Fruit fly (Drosophila melanogaster) whole organism, embryonic: ENCODE data around the gene Nin.
A peak's percentile ranks its signal among the peaks of the same experiment; 100 is the strongest.

ENCODE experiments used
- Antp ChIP-seq: fragments of 200-800 bp; sonication (Bioruptor generic); optimal IDR thresholded peaks from 3 replicates; lab custom pipeline; 2016; ENCODE audit warnings: missing biosample characterization, missing genetic modification characterization
- Asciz ChIP-seq: fragments of 200-800 bp; sonication (Bioruptor generic); optimal IDR thresholded peaks from 2 replicates; lab custom pipeline; 2017; ENCODE audit warnings: missing biosample characterization, mild to moderate bottlenecking, missing genetic modification characterization, missing genetic modification reagents
- CG10321 ChIP-seq: fragments of 200-800 bp; sonication (Bioruptor generic); IDR thresholded peaks from 2 replicates; pipeline ENCODE4 v1.3.6; 2022; ENCODE audit warnings: missing biosample characterization, missing genetic modification characterization
- CG10462 ChIP-seq: fragments of 200-800 bp; sonication (Bioruptor generic); optimal IDR thresholded peaks from 2 replicates; lab custom pipeline; 2016; ENCODE audit warnings: missing biosample characterization, missing genetic modification characterization
- CG12659 ChIP-seq: fragments of 200-800 bp; sonication (Bioruptor generic); optimal IDR thresholded peaks from 3 replicates; lab custom pipeline; 2017; ENCODE audit warnings: mild to moderate bottlenecking, missing biosample characterization, missing genetic modification reagents, missing genetic modification characterization
- CG14860 ChIP-seq: fragments of 200-800 bp; sonication (Bioruptor generic); IDR thresholded peaks from 3 replicates; pipeline ENCODE4 v1.3.6; 2022; ENCODE audit warnings: missing biosample characterization, missing genetic modification characterization; ENCODE audit not compliant: partially characterized antibody
- CG15601 ChIP-seq: fragments of 200-800 bp; sonication (Bioruptor generic); optimal IDR thresholded peaks from 3 replicates; lab custom pipeline; 2019; ENCODE audit warnings: missing biosample characterization, mild to moderate bottlenecking, missing genetic modification characterization, moderate library complexity
- CG1603 ChIP-seq: fragments of 200-800 bp; sonication (Bioruptor generic); optimal IDR thresholded peaks from 2 replicates; lab custom pipeline; 2019; ENCODE audit warnings: missing biosample characterization, mild to moderate bottlenecking, missing genetic modification characterization, moderate library complexity
- CG17385 ChIP-seq: fragments of 200-800 bp; sonication (Bioruptor generic); optimal IDR thresholded peaks from 3 replicates; lab custom pipeline; 2018; ENCODE audit warnings: missing biosample characterization, mild to moderate bottlenecking, missing genetic modification characterization
- CG17568 ChIP-seq: fragments of 200-800 bp; sonication (Bioruptor generic); optimal IDR thresholded peaks from 2 replicates; lab custom pipeline; 2018; ENCODE audit warnings: missing biosample characterization, mild to moderate bottlenecking, missing genetic modification characterization, moderate library complexity
- CG17612 ChIP-seq: fragments of 200-800 bp; sonication (Bioruptor generic); IDR thresholded peaks from 2 replicates; pipeline ENCODE4 v1.3.6; 2022; ENCODE audit warnings: missing biosample characterization, missing genetic modification characterization
- CG1792 ChIP-seq: fragments of 200-800 bp; sonication (Bioruptor generic); optimal IDR thresholded peaks from 2 replicates; lab custom pipeline; 2016; ENCODE audit warnings: missing biosample characterization, missing genetic modification characterization
- CG18764 ChIP-seq: fragments of 200-800 bp; sonication (Bioruptor generic); optimal IDR thresholded peaks from 3 replicates; lab custom pipeline; 2016; ENCODE audit warnings: missing biosample characterization, missing genetic modification characterization
- CG2199 ChIP-seq: fragments of 200-800 bp; sonication (Bioruptor generic); IDR thresholded peaks from 3 replicates; pipeline ENCODE4 v1.3.6; 2022; ENCODE audit warnings: missing biosample characterization, missing genetic modification characterization
- CG30020 ChIP-seq: fragments of 200-800 bp; optimal IDR thresholded peaks from 2 replicates; lab custom pipeline; 2019; ENCODE audit warnings: missing biosample characterization, mild to moderate bottlenecking, missing genetic modification characterization, moderate library complexity
- CG3065 ChIP-seq: fragments of 200-800 bp; sonication (Bioruptor generic); optimal IDR thresholded peaks from 2 replicates; lab custom pipeline; 2016; ENCODE audit warnings: missing biosample characterization, missing genetic modification characterization
- CG42726 ChIP-seq: fragments of 200-800 bp; sonication (Bioruptor generic); IDR thresholded peaks from 2 replicates; pipeline ENCODE4 v1.3.6; 2022; ENCODE audit warnings: missing biosample characterization, missing genetic modification characterization; ENCODE audit not compliant: partially characterized antibody
- CG4707 ChIP-seq: fragments of 200-800 bp; sonication (Bioruptor generic); optimal IDR thresholded peaks from 2 replicates; lab custom pipeline; 2018; ENCODE audit warnings: missing biosample characterization, mild to moderate bottlenecking, missing genetic modification characterization, moderate library complexity
- CG4820 ChIP-seq: fragments of 200-800 bp; sonication (Bioruptor generic); optimal IDR thresholded peaks from 3 replicates; lab custom pipeline; 2016; ENCODE audit warnings: missing biosample characterization, missing genetic modification characterization
- CG5953 ChIP-seq: fragments of 200-800 bp; sonication (Bioruptor generic); IDR thresholded peaks from 2 replicates; pipeline ENCODE4 v1.3.6; 2022; ENCODE audit warnings: missing biosample characterization, missing genetic modification characterization
- CG6175 ChIP-seq: fragments of 200-800 bp; sonication (Bioruptor generic); IDR thresholded peaks from 3 replicates; pipeline ENCODE4 v1.3.6; 2022; ENCODE audit warnings: missing biosample characterization, missing genetic modification characterization
- CG6254 ChIP-seq: fragments of 200-800 bp; sonication (Bioruptor generic); optimal IDR thresholded peaks from 3 replicates; lab custom pipeline; 2017; ENCODE audit warnings: mild to moderate bottlenecking, missing biosample characterization, missing genetic modification reagents, missing genetic modification characterization
- CG6765 ChIP-seq: fragments of 200-800 bp; sonication (Bioruptor generic); optimal IDR thresholded peaks from 3 replicates; lab custom pipeline; 2017; ENCODE audit warnings: missing biosample characterization, mild to moderate bottlenecking, missing genetic modification characterization
- CG7839 ChIP-seq: fragments of 200-800 bp; sonication (Bioruptor generic); optimal IDR thresholded peaks from 3 replicates; lab custom pipeline; 2018; ENCODE audit warnings: missing biosample characterization, mild to moderate bottlenecking, missing genetic modification characterization, moderate library complexity
- CG8924 ChIP-seq: fragments of 200-800 bp; optimal IDR thresholded peaks from 3 replicates; lab custom pipeline; 2019; ENCODE audit warnings: missing biosample characterization, mild to moderate bottlenecking, missing genetic modification characterization, moderate library complexity
- CG9817 ChIP-seq: fragments of 200-800 bp; sonication (Bioruptor generic); optimal IDR thresholded peaks from 2 replicates; lab custom pipeline; 2018; ENCODE audit warnings: missing biosample characterization, mild to moderate bottlenecking, missing genetic modification characterization, moderate library complexity
- CG9932 ChIP-seq: fragments of 200-800 bp; sonication (Bioruptor generic); IDR thresholded peaks from 2 replicates; pipeline ENCODE4 v1.3.6; 2022; ENCODE audit warnings: missing biosample characterization, missing genetic modification characterization
- CTCF ChIP-seq: fragments of 200-800 bp; sonication (Bioruptor generic); optimal IDR thresholded peaks from 2 replicates; lab custom pipeline; 2017; ENCODE audit warnings: missing biosample characterization, mild to moderate bottlenecking, missing genetic modification characterization, moderate library complexity
- D19A ChIP-seq: fragments of 200-800 bp; optimal IDR thresholded peaks from 3 replicates; lab custom pipeline; 2019; ENCODE audit warnings: missing biosample characterization, mild to moderate bottlenecking, missing genetic modification characterization, moderate library complexity
- Doc2 ChIP-seq: fragments of 200-800 bp; sonication (Bioruptor generic); IDR thresholded peaks from 2 replicates; pipeline ENCODE4 v1.3.6; 2022; ENCODE audit warnings: missing biosample characterization, missing genetic modification characterization
- Ets97D ChIP-seq: fragments of 200-800 bp; sonication (Bioruptor generic); optimal IDR thresholded peaks from 3 replicates; lab custom pipeline; 2016; ENCODE audit warnings: missing biosample characterization, missing genetic modification characterization
- Fer2 ChIP-seq: fragments of 200-800 bp; sonication (Bioruptor generic); optimal IDR thresholded peaks from 2 replicates; lab custom pipeline; 2018; ENCODE audit warnings: missing biosample characterization, mild to moderate bottlenecking, missing genetic modification characterization, moderate library complexity
- HHEX ChIP-seq: fragments of 200-800 bp; sonication (Bioruptor generic); optimal IDR thresholded peaks from 3 replicates; lab custom pipeline; 2017; ENCODE audit warnings: missing biosample characterization, mild to moderate bottlenecking, missing genetic modification characterization, missing genetic modification reagents
- HLHmδ ChIP-seq: fragments of 200-800 bp; sonication (Bioruptor generic); optimal IDR thresholded peaks from 2 replicates; lab custom pipeline; 2018; ENCODE audit warnings: missing biosample characterization, mild to moderate bottlenecking, missing genetic modification characterization, moderate library complexity
- Hr39 ChIP-seq: fragments of >200 bp; optimal IDR thresholded peaks from 2 replicates; lab custom pipeline; 2017
- Hsf ChIP-seq: fragments of 200-800 bp; sonication (Bioruptor generic); optimal IDR thresholded peaks from 3 replicates; lab custom pipeline; 2016; ENCODE audit warnings: missing biosample characterization, missing genetic modification characterization
- Mrtf ChIP-seq: fragments of 200-800 bp; sonication (Bioruptor generic); IDR thresholded peaks from 3 replicates; pipeline ENCODE4 v1.3.6; 2022; ENCODE audit warnings: missing biosample characterization, missing genetic modification characterization
- al ChIP-seq: fragments of 200-800 bp; sonication (Bioruptor generic); IDR thresholded peaks from 2 replicates; pipeline ENCODE4 v1.3.6; 2022; ENCODE audit warnings: missing biosample characterization, missing genetic modification characterization
- ase ChIP-seq: fragments of 200-800 bp; sonication (Bioruptor generic); IDR thresholded peaks from 3 replicates; pipeline ENCODE4 v1.3.6; 2022; ENCODE audit warnings: missing biosample characterization, missing genetic modification characterization
- dysf ChIP-seq: fragments of 200-800 bp; sonication (Bioruptor generic); IDR thresholded peaks from 3 replicates; pipeline ENCODE4 v1.3.6; 2022; ENCODE audit warnings: missing biosample characterization, missing genetic modification characterization
- gt ChIP-seq: fragments of 200-800 bp; sonication (Bioruptor generic); IDR thresholded peaks from 2 replicates; pipeline ENCODE4 v1.3.6; 2022; ENCODE audit warnings: missing biosample characterization, missing genetic modification characterization
- ham ChIP-seq: fragments of 200-800 bp; sonication (Bioruptor generic); IDR thresholded peaks from 2 replicates; pipeline ENCODE4 v1.3.6; 2022; ENCODE audit warnings: missing biosample characterization, missing genetic modification characterization
- hbn ChIP-seq: fragments of 200-800 bp; sonication (Bioruptor generic); IDR thresholded peaks from 2 replicates; pipeline ENCODE4 v1.3.6; 2022; ENCODE audit warnings: missing biosample characterization, missing genetic modification characterization; ENCODE audit not compliant: partially characterized antibody
- hth ChIP-seq: fragments of >200 bp; optimal IDR thresholded peaks from 2 replicates; lab custom pipeline; 2017; ENCODE audit warnings: inconsistent platforms
- ind ChIP-seq: fragments of 200-800 bp; sonication (Bioruptor generic); optimal IDR thresholded peaks from 3 replicates; lab custom pipeline; 2016; ENCODE audit warnings: missing biosample characterization, missing genetic modification characterization
- lmd ChIP-seq: fragments of 200-800 bp; sonication (Bioruptor generic); IDR thresholded peaks from 2 replicates; pipeline ENCODE4 v1.3.6; 2022; ENCODE audit warnings: missing biosample characterization, missing genetic modification characterization
- mam ChIP-seq: fragments of 200-800 bp; sonication (Bioruptor generic); optimal IDR thresholded peaks from 3 replicates; lab custom pipeline; 2016; ENCODE audit warnings: missing biosample characterization, missing genetic modification characterization
- oc ChIP-seq: fragments of 200-800 bp; sonication (Bioruptor generic); optimal IDR thresholded peaks from 2 replicates; lab custom pipeline; 2018; ENCODE audit warnings: missing biosample characterization, mild to moderate bottlenecking, missing genetic modification characterization, moderate library complexity
- pb ChIP-seq: fragments of 200-800 bp; sonication (Bioruptor generic); optimal IDR thresholded peaks from 3 replicates; lab custom pipeline; 2016; ENCODE audit warnings: missing biosample characterization, missing genetic modification characterization
- sd ChIP-seq: fragments of 200-800 bp; sonication (Bioruptor generic); optimal IDR thresholded peaks from 3 replicates; lab custom pipeline; 2018; ENCODE audit warnings: missing biosample characterization, mild to moderate bottlenecking, missing genetic modification characterization, moderate library complexity
- z ChIP-seq: fragments of 200-800 bp; sonication (Bioruptor generic); IDR thresholded peaks from 3 replicates; pipeline ENCODE4 v1.3.6; 2022; ENCODE audit warnings: missing biosample characterization, missing genetic modification characterization

Nin gene

DNA sequence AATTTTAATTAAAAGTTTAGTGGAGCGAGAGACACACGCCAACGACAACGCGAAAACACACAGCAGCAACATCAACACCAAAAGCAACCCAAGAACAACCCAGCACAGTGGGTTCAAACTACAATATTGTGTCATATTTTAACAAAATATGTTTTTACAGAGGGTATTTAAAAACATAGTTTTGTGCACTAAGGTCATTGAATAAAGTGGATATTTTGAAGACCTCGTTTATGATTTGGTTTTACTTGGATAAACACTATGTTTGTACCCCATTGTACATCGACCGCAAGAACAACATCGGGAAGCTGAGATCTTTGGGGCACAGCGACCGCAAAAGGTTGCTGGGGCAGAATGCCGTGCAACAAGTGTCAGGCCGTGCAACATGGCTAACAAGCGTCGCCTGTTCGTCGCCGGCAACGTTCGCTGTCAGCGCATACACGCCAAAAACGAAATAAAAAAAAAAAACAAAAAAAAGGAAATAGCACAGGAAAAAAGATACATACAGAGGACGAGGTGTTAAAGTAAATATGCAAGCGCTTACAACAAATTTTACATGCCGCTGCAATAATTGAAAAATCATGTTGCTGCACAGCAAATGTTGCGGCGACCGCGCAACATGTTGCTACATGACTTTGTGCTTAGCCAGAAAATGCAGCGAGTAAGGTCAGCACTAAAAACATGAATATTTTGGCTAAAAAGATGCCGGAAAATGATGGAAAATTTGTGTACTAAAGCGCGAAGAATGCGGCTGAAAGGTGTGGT, 16.9 kb downstream of the Nin start (continued):
- TF ChIP-seq Ets97D (GFP tag; lab: Kevin White, UChicago), result no peak
- TF ChIP-seq CG12659 (GFP tag; lab: Kevin White, UChicago), result no peak
- no peak for TF ChIP-seq CG9817
- TF ChIP-seq CG8924, result peak; percentile 19
- TF ChIP-seq gt (GFP tag; lab: Robert Waterston, UW), result no peak
- no peak for TF ChIP-seq Mrtf
- TF ChIP-seq pb (GFP tag; lab: Kevin White, UChicago), result no peak
- TF ChIP-seq CG6765 (GFP tag; lab: Kevin White, UChicago), result no peak
- TF ChIP-seq oc (tag; lab: Kevin White, UChicago), result peak; percentile 8
- 0 out of 3 replicates have a peak, but pooled peaks have one; percentile 6 for TF ChIP-seq CG6175 (GFP tag; lab: Robert Waterston, UW)
- TF ChIP-seq mam (GFP tag; lab: Kevin White, UChicago), result no peak
- TF ChIP-seq CG2199, result 0 out of 3 replicates have a peak, but pooled peaks have one; percentile 23
- no peak for TF ChIP-seq Hr39
- peak; percentile 12 for TF ChIP-seq ind (GFP tag; lab: Kevin White, UChicago)
- TF ChIP-seq Asciz (GFP tag; lab: Kevin White, UChicago), result no peak
- TF ChIP-seq CG42726, result no peak
- TF ChIP-seq lmd (GFP tag; lab: Robert Waterston, UW), result peak; percentile 41; the same call in 1 of the 2 replicates
- peak; percentile 31 for TF ChIP-seq Hsf (GFP tag; lab: Kevin White, UChicago)
- no peak for TF ChIP-seq ham (GFP tag; lab: Robert Waterston, UW)
- no peak for TF ChIP-seq HHEX (GFP tag; lab: Kevin White, UChicago)
- peak; percentile 27 for TF ChIP-seq CG15601 (tag; lab: Kevin White, UChicago)
- TF ChIP-seq CG17612 (GFP tag; lab: Robert Waterston, UW), result no peak
- TF ChIP-seq CG18764 (GFP tag; lab: Kevin White, UChicago), result peak; percentile 5
- peak; percentile 39 for TF ChIP-seq CG4707 (GFP tag; lab: Kevin White, UChicago)
- no peak for TF ChIP-seq CG10462
- 0 out of 3 replicates have a peak, but pooled peaks have one; percentile 10 for TF ChIP-seq z (GFP tag; lab: Robert Waterston, UW)
- TF ChIP-seq Fer2 (tag; lab: Kevin White, UChicago), result no peak
- no peak for TF ChIP-seq al (GFP tag; lab: Robert Waterston, UW)
- peak; percentile 56 for TF ChIP-seq CG1603 (tag; lab: Kevin White, UChicago)
- no peak for TF ChIP-seq CG17385 (GFP tag; lab: Kevin White, UChicago)
- TF ChIP-seq CG3065 (GFP tag; lab: Kevin White, UChicago), result no peak
- no peak for TF ChIP-seq dysf (GFP tag; lab: Robert Waterston, UW)
- peak; percentile 16 for TF ChIP-seq Antp (GFP tag; lab: Kevin White, UChicago)
- TF ChIP-seq CG6254 (GFP tag; lab: Kevin White, UChicago), result peak; percentile 30
- TF ChIP-seq CG9932 (GFP tag; lab: Robert Waterston, UW), result no peak
- TF ChIP-seq hbn (GFP tag; lab: Robert Waterston, UW), result no peak
- TF ChIP-seq CTCF (GFP tag; lab: Kevin White, UChicago), result no peak
- no peak for TF ChIP-seq sd
- no peak for TF ChIP-seq Doc2 (GFP tag; lab: Robert Waterston, UW)
- peak; percentile 19 for TF ChIP-seq D19A (tag; lab: Kevin White, UChicago)
- TF ChIP-seq CG7839 (tag; lab: Kevin White, UChicago), result peak; percentile 36
- no peak for TF ChIP-seq CG10321 (GFP tag; lab: Robert Waterston, UW)
- no peak for TF ChIP-seq hth (lab: Kevin White, UChicago)
- TF ChIP-seq CG5953 (GFP tag; lab: Robert Waterston, UW), result no peak
- TF ChIP-seq CG17568, result no peak
- TF ChIP-seq HLHmδ, result no peak
- no peak for TF ChIP-seq ase (GFP tag; lab: Robert Waterston, UW)
- TF ChIP-seq CG1792 (GFP tag; lab: Kevin White, UChicago), result no peak
- peak; percentile 34 for TF ChIP-seq CG4820 (GFP tag; lab: Kevin White, UChicago)
- no peak for TF ChIP-seq CG30020 (tag; lab: Kevin White, UChicago)
- TF ChIP-seq CG14860 (GFP tag; lab: Robert Waterston, UW), result no peak
